Worm (Caenorhabditis elegans): Measurements from ENCODE around the gene fbxl-2.
"Not testable (repeated sequence)": the region's sequence is repeated elsewhere in the genome, so short reads cannot be mapped to it uniquely, and the experiment has no call there.

Gene fbxl-2

ce11 chrIII:4740820-4741219 lies 16.2 kb upstream of the fbxl-2 start:
- TF ChIP-seq B0261.1 (tag; optimal IDR thresholded peaks at IDR 0.05) (no peak), cebp-1 (GFP tag; IDR thresholded peaks at IDR 0.05) (no peak), cebp-1 (tag; optimal IDR thresholded peaks at IDR 0.05) (peak; percentile 48), nhr-80 (tag; optimal IDR thresholded peaks at IDR 0.05) (peak; percentile 32)

ce11 chrIII:4742620-4743019 lies 14.4 kb upstream of the fbxl-2 start, which contains the start of gene twk-6:
twk-6 (plus strand) TSS chrIII:4742920.
- not testable (repeated sequence) for TF ChIP-seq lin-35 (GFP tag; optimal IDR thresholded peaks at IDR 0.05); lag-1 (GFP tag; IDR thresholded peaks at IDR 0.05); snpc-4 (GFP tag; optimal IDR thresholded peaks at IDR 0.05); snpc-4 (tag; optimal IDR thresholded peaks at IDR 0.05)

DNA sequence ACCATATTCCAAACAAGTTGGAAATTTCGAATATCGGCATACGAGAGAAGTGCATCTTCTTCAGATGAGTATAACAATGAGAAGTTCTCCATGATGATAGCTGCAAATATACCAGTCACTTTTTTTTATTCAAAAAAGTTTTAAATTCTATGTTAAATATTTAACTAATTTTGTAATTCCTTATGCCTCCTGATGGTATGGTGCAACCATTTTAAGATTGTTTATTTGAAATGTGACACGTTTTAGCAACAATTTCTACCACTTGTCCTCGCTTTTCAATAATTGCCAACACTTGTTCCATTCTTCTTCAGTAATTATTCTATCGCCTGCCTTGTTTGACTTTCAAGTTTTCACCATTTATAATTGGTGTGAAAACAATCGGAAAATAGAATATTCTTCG lies 11.1 kb upstream of the fbxl-2 start, which contains the start of gene F17C8.6:
Gene F17C8.6 (minus strand): TSS at position 101 of the 400 bp plus-strand sequence.
- TF ChIP-seq ama-1 (optimal IDR thresholded peaks at IDR 0.05) (no peak), ama-1 (GFP tag; optimal IDR thresholded peaks at IDR 0.05) (no peak), egl-44 (GFP tag; IDR thresholded peaks at IDR 0.05) (no peak)

DNA sequence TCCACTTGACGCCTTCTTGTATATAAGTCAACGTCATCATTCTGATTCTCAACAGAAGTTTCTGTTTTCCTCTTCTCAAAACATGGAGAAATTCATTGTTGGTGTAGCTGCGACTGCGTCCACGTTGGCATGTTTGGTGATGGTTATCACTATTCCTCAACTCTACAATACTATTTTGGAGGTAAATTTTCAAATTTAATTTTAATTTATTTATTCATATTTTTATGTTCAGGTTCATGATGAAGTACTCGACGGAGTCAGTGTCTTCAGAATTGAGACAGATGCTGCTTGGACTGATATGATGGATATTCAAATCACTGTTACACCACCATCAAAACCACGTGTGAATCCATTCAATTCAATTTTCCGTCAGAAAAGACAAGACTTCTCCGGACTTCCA lies 9.0 kb upstream of the fbxl-2 start, which contains the start of gene col-89:
Gene col-89 (plus strand): TSS at position 19 of the 400 bp plus-strand sequence.
- no peak for TF ChIP-seq aptf-3 (GFP tag; IDR thresholded peaks at IDR 0.05)
- no peak for TF ChIP-seq T26A5.8 (tag; optimal IDR thresholded peaks at IDR 0.05)
- no peak for TF ChIP-seq C17E4.6 (GFP tag; IDR thresholded peaks at IDR 0.05)
- TF ChIP-seq ZK185.1 (tag; optimal IDR thresholded peaks at IDR 0.05; ENCODE audit: poor library complexity, severe bottlenecking) = no peak
- no peak for TF ChIP-seq nfyb-1 (GFP tag; IDR thresholded peaks at IDR 0.05)

DNA sequence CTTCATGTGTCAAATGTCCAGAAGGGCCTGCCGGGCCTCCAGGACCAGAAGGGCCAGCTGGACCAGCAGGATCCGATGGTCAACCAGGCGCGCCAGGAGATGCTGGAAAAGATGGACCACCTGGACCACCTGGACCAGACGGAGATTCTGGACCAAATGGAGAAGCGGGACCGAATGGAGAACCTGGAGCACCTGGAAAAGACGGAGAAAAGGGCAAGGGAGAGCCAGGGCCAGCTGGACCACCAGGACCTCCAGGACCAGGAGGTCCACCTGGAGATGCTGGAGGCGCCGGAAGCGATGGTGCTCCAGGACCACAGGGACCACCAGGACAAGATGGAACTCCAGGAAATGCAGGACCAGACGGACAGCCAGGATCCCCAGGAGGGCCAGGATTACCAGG lies 8.4 kb upstream of the fbxl-2 start:
- TF ChIP-seq zfh-2 (GFP tag; conservative IDR thresholded peaks at IDR 0.05) (peak; percentile 93), unc-62 (GFP tag; optimal IDR thresholded peaks at IDR 0.05) (no peak), gei-17 (GFP tag; optimal IDR thresholded peaks at IDR 0.05) (no peak), egrh-3 (GFP tag; IDR thresholded peaks at IDR 0.05) (peak; percentile 90), ceh-100 (GFP tag; IDR thresholded peaks at IDR 0.05) (no peak)

DNA sequence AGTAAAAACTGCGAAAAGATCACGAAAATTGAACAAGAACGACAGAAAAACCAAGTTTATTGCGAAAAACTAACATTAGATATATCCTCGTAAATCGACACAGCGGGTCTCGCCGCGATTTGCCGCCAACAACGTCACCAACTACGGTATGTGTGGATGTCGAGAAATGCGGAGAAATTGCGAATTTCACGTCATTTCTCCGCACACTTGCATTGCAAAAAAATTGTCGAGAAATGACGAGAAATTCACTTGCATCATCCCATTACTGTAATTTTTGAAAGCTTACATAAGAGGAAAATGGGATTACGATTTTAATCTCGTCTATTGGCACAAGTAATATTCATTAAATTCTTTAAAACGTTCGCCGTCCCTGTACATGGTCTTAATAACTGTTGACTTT lies 4.5 kb upstream of the fbxl-2 start:
- TF ChIP-seq pbrm-1 (GFP tag; IDR thresholded peaks at IDR 0.05) = peak; percentile 68
- TF ChIP-seq F33H1.4 (GFP tag; IDR thresholded peaks at IDR 0.05) = peak; percentile 99
- TF ChIP-seq K11D2.4 (GFP tag; IDR thresholded peaks at IDR 0.05) = peak; percentile 80
- peak; percentile 82 for TF ChIP-seq hsf-1 (GFP tag; IDR thresholded peaks at IDR 0.05)
- peak; percentile 58 for TF ChIP-seq D2030.7 (GFP tag; IDR thresholded peaks at IDR 0.05)
- peak; percentile 55 for TF ChIP-seq rcor-1 (GFP tag; IDR thresholded peaks at IDR 0.05)
- peak; percentile 91 for TF ChIP-seq ekl-4 (GFP tag; IDR thresholded peaks at IDR 0.05)
- TF ChIP-seq mcd-1 (GFP tag; IDR thresholded peaks at IDR 0.05) = peak; percentile 87
- peak; percentile 52 for TF ChIP-seq ceh-100 (GFP tag; IDR thresholded peaks at IDR 0.05)
- 0 out of 2 replicates have a peak, but pooled peaks have one; percentile 25 for TF ChIP-seq madf-3 (GFP tag; IDR thresholded peaks at IDR 0.05)
- peak; percentile 41; the same call in 1 of the 2 replicates for TF ChIP-seq C06A6.2 (GFP tag; conservative IDR thresholded peaks at IDR 0.05)
- TF ChIP-seq madf-6 (GFP tag; IDR thresholded peaks at IDR 0.05) = peak; percentile 80
- TF ChIP-seq ceh-91 (GFP tag; IDR thresholded peaks at IDR 0.05) = peak; percentile 62
- peak; percentile 67 for TF ChIP-seq hmg-1.2 (GFP tag; IDR thresholded peaks at IDR 0.05)
- TF ChIP-seq hmg-20 (GFP tag; IDR thresholded peaks at IDR 0.05) = peak; percentile 39; the same call in 1 of the 2 replicates
- TF ChIP-seq Y95B8A.8 (GFP tag; IDR thresholded peaks at IDR 0.05) = 0 out of 2 replicates have a peak, but pooled peaks have one; percentile 23
- peak; percentile 75 for TF ChIP-seq dox-1 (GFP tag; IDR thresholded peaks at IDR 0.05)
